Worm (Caenorhabditis elegans) whole organism, L1 larva: ENCODE measurements around the gene asm-1.

Experiments
- elt-3 ChIP-seq, 6 experiments: fragments of 150-350 bp in 1 of 6; sonication (generic microtip); optimal IDR thresholded peaks; 2 replicates each; lab custom pipeline; 2017 to 2018; ENCODE audit warnings: missing biosample characterization in 6 of 6, missing genetic modification characterization in 6 of 6, inconsistent platforms in 1 of 6
- fkh-10 ChIP-seq: sonication (generic microtip); optimal IDR thresholded peaks from 2 replicates; lab custom pipeline; 2017; ENCODE audit warnings: missing biosample characterization, missing genetic modification reagents, missing genetic modification characterization
- ztf-4 ChIP-seq: fragments of 150-350 bp; optimal IDR thresholded peaks from 2 replicates; lab custom pipeline; 2014; ENCODE audit warnings: missing biosample characterization, missing genetic modification characterization

DNA sequence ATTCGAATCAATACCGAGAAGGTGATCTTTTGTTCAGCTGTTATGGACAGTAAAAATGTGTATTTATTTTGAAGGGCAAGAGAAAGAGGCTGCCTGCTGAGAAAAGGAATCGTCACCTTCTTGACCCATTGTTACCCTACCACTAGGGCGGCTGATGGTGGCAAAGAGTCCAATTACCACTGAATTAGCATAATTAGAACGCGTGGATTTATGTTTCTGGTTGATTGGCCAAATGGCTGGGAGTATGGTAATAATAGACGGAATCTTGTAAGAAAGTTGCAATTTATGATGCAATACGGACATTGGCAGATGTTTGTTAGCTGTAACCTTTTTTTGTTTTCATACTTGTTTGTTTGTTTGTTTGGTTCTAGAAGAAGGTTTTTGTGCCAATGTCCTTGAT lies 30.0 kb downstream of the asm-1 start:
- TF ChIP-seq fkh-10 (GFP tag; lab: Kevin White, UChicago) (no peak), ztf-4 (no peak), elt-3 (tag; optimal IDR thresholded peaks at IDR 0.05; lab: Kevin White, UChicago) (no peak)
